Worm (Caenorhabditis elegans) whole organism, L3 larva: ENCODE data around the gene ins-2.

Experiments used
- R02D3.7 ChIP-seq: fragments of 150-350 bp; optimal IDR thresholded peaks from 2 replicates; lab custom pipeline; 2014; ENCODE audit warnings: missing biosample characterization, missing genetic modification characterization
- ZK546.5 ChIP-seq: sonication (generic microtip); optimal IDR thresholded peaks from 2 replicates; lab custom pipeline; 2017; ENCODE audit warnings: missing biosample characterization, missing genetic modification characterization
- aly-2 ChIP-seq: fragments of 150-350 bp; optimal IDR thresholded peaks from 2 replicates; lab custom pipeline; 2014; ENCODE audit warnings: missing biosample characterization, missing genetic modification characterization
- ama-1 ChIP-seq: fragments of 150-350 bp; optimal IDR thresholded peaks from 2 replicates; lab custom pipeline; 2018
- ceh-16 ChIP-seq: sonication (generic microtip); optimal IDR thresholded peaks from 2 replicates; lab custom pipeline; 2017; ENCODE audit warnings: missing biosample characterization, missing genetic modification characterization
- ceh-28 ChIP-seq: fragments of 150-350 bp; optimal IDR thresholded peaks from 2 replicates; lab custom pipeline; 2014; ENCODE audit warnings: missing biosample characterization, missing genetic modification reagents, missing genetic modification characterization
- ceh-82 ChIP-seq: fragments of 150-350 bp; optimal IDR thresholded peaks from 2 replicates; lab custom pipeline; 2014; ENCODE audit warnings: missing biosample characterization, missing genetic modification characterization
- daf-12 ChIP-seq: fragments of 150-350 bp; optimal IDR thresholded peaks from 2 replicates; lab custom pipeline; 2014; ENCODE audit warnings: missing biosample characterization, missing genetic modification reagents, missing genetic modification characterization
- egl-5 ChIP-seq: fragments of 150-350 bp; optimal IDR thresholded peaks from 2 replicates; lab custom pipeline; 2017; ENCODE audit warnings: missing biosample characterization, missing genetic modification reagents, missing genetic modification characterization, inconsistent platforms
- elt-1 ChIP-seq: fragments of 150-350 bp; optimal IDR thresholded peaks from 2 replicates; lab custom pipeline; 2014; ENCODE audit warnings: missing biosample characterization, missing genetic modification characterization
- elt-2 ChIP-seq: sonication (generic microtip); optimal IDR thresholded peaks from 2 replicates; lab custom pipeline; 2016; ENCODE audit warnings: missing genetic modification reagents, mild to moderate bottlenecking, missing genetic modification characterization, missing compliant biosample characterization
- elt-3 ChIP-seq, 3 experiments: fragments of 150-350 bp in 1 of 3; sonication (generic microtip) in 2 of 3; optimal IDR thresholded peaks; 2 replicates in 2 of 3; 4 replicates in 1 of 3; lab custom pipeline; 2014 to 2017; ENCODE audit warnings: missing biosample characterization in 3 of 3, missing genetic modification characterization in 3 of 3
- eor-1 ChIP-seq, 2 experiments: fragments of 150-350 bp; optimal IDR thresholded peaks; 2 replicates each; lab custom pipeline; 2014 to 2018; ENCODE audit warnings: missing biosample characterization in 2 of 2, missing genetic modification characterization in 2 of 2
- fkh-10 ChIP-seq: sonication (generic microtip); optimal IDR thresholded peaks from 2 replicates; lab custom pipeline; 2017; ENCODE audit warnings: missing biosample characterization, missing genetic modification reagents, missing genetic modification characterization
- fkh-2 ChIP-seq: fragments of 150-350 bp; optimal IDR thresholded peaks from 2 replicates; lab custom pipeline; 2014; ENCODE audit warnings: missing biosample characterization, missing genetic modification reagents, missing genetic modification characterization
- fos-1 ChIP-seq: fragments of 150-350 bp; optimal IDR thresholded peaks from 2 replicates; lab custom pipeline; 2014; ENCODE audit warnings: missing biosample characterization, missing genetic modification characterization
- hmg-11 ChIP-seq: sonication (generic microtip); optimal IDR thresholded peaks from 2 replicates; lab custom pipeline; 2016; ENCODE audit warnings: missing genetic modification characterization, missing compliant biosample characterization
- jun-1 ChIP-seq: fragments of 150-350 bp; optimal IDR thresholded peaks from 2 replicates; lab custom pipeline; 2014; ENCODE audit warnings: missing biosample characterization, missing genetic modification reagents, missing genetic modification characterization
- lin-15B ChIP-seq: fragments of 150-350 bp; optimal IDR thresholded peaks from 2 replicates; lab custom pipeline; 2014; ENCODE audit warnings: missing biosample characterization, missing genetic modification characterization
- lin-39 ChIP-seq: fragments of 150-350 bp; optimal IDR thresholded peaks from 2 replicates; lab custom pipeline; 2018; ENCODE audit warnings: missing biosample characterization, missing genetic modification reagents, missing genetic modification characterization
- lsy-12 ChIP-seq: sonication (generic microtip); optimal IDR thresholded peaks from 2 replicates; lab custom pipeline; 2016; ENCODE audit warnings: mild to moderate bottlenecking, missing genetic modification characterization, missing compliant biosample characterization
- mdl-1 ChIP-seq: fragments of 150-350 bp; optimal IDR thresholded peaks from 2 replicates; lab custom pipeline; 2014; ENCODE audit warnings: missing biosample characterization, missing genetic modification characterization
- mml-1 ChIP-seq: fragments of 150-350 bp; sonication (generic microtip); optimal IDR thresholded peaks from 3 replicates; lab custom pipeline; 2014; ENCODE audit warnings: missing biosample characterization, missing genetic modification characterization
- nfya-1 ChIP-seq: sonication (generic microtip); optimal IDR thresholded peaks from 2 replicates; lab custom pipeline; 2017; ENCODE audit warnings: missing genetic modification characterization, mild to moderate bottlenecking, missing compliant biosample characterization, antibody characterized with exemption, moderate library complexity; ENCODE audit not compliant: insufficient read depth
- nhr-11 ChIP-seq: fragments of 150-350 bp; optimal IDR thresholded peaks from 2 replicates; lab custom pipeline; 2014; ENCODE audit warnings: missing biosample characterization, missing genetic modification characterization
- nhr-12 ChIP-seq: fragments of 150-350 bp; optimal IDR thresholded peaks from 2 replicates; lab custom pipeline; 2014; ENCODE audit warnings: missing biosample characterization, missing genetic modification characterization
- nhr-23 ChIP-seq: fragments of 150-350 bp; optimal IDR thresholded peaks from 2 replicates; lab custom pipeline; 2014; ENCODE audit warnings: missing biosample characterization, missing genetic modification reagents, missing genetic modification characterization
- nhr-237 ChIP-seq: fragments of 150-350 bp; optimal IDR thresholded peaks from 2 replicates; lab custom pipeline; 2014; ENCODE audit warnings: missing biosample characterization, missing genetic modification characterization
- nhr-25 ChIP-seq: sonication (generic microtip); optimal IDR thresholded peaks from 2 replicates; lab custom pipeline; 2017; ENCODE audit warnings: missing biosample characterization, missing genetic modification characterization
- nhr-28 ChIP-seq: fragments of 150-350 bp; optimal IDR thresholded peaks from 2 replicates; lab custom pipeline; 2014; ENCODE audit warnings: missing biosample characterization, missing genetic modification characterization
- nhr-43 ChIP-seq: sonication (generic microtip); optimal IDR thresholded peaks from 2 replicates; lab custom pipeline; 2016; ENCODE audit warnings: mild to moderate bottlenecking, missing genetic modification characterization, missing compliant biosample characterization; ENCODE audit not compliant: poor library complexity, severe bottlenecking
- nhr-67 ChIP-seq: fragments of 150-350 bp; optimal IDR thresholded peaks from 2 replicates; lab custom pipeline; 2014; ENCODE audit warnings: missing biosample characterization, missing genetic modification characterization
- nhr-76 ChIP-seq: fragments of 150-350 bp; sonication (generic microtip); optimal IDR thresholded peaks from 5 replicates; lab custom pipeline; 2014; ENCODE audit warnings: missing biosample characterization, missing genetic modification characterization
- nhr-77 ChIP-seq: fragments of 150-350 bp; optimal IDR thresholded peaks from 2 replicates; lab custom pipeline; 2014; ENCODE audit warnings: missing biosample characterization, missing genetic modification characterization
- pha-4 ChIP-seq: fragments of 150-350 bp; optimal IDR thresholded peaks from 2 replicates; lab custom pipeline; 2014; ENCODE audit warnings: missing biosample characterization, missing genetic modification reagents, missing genetic modification characterization
- pqm-1 ChIP-seq: fragments of 150-350 bp; optimal IDR thresholded peaks from 2 replicates; lab custom pipeline; 2017; ENCODE audit warnings: missing biosample characterization, missing genetic modification characterization, inconsistent platforms
- sea-2 ChIP-seq: fragments of 150-350 bp; sonication (generic microtip); optimal IDR thresholded peaks from 4 replicates; lab custom pipeline; 2014; ENCODE audit warnings: missing biosample characterization, missing genetic modification reagents, missing genetic modification characterization
- skn-1 ChIP-seq: fragments of 150-350 bp; optimal IDR thresholded peaks from 2 replicates; lab custom pipeline; 2014; ENCODE audit warnings: missing biosample characterization, missing genetic modification characterization
- tbx-2 ChIP-seq: sonication (generic microtip); optimal IDR thresholded peaks from 2 replicates; lab custom pipeline; 2016; ENCODE audit warnings: mild to moderate bottlenecking, missing genetic modification characterization, missing compliant biosample characterization
- unc-39 ChIP-seq: sonication (generic microtip); optimal IDR thresholded peaks from 4 replicates; lab custom pipeline; 2017; ENCODE audit warnings: missing biosample characterization, missing genetic modification characterization
- unc-62 ChIP-seq: fragments of 150-350 bp; sonication (generic microtip); optimal IDR thresholded peaks from 4 replicates; lab custom pipeline; 2014; ENCODE audit warnings: missing biosample characterization, missing genetic modification reagents, missing genetic modification characterization
- zag-1 ChIP-seq: fragments of 150-350 bp; optimal IDR thresholded peaks from 2 replicates; lab custom pipeline; 2014; ENCODE audit warnings: missing biosample characterization, missing genetic modification characterization
- ztf-11 ChIP-seq: fragments of 150-350 bp; optimal IDR thresholded peaks from 2 replicates; lab custom pipeline; 2014; ENCODE audit warnings: missing biosample characterization, missing genetic modification characterization
- ztf-4 ChIP-seq: fragments of 150-350 bp; optimal IDR thresholded peaks from 2 replicates; lab custom pipeline; 2014; ENCODE audit warnings: missing biosample characterization, missing genetic modification characterization

The ins-2 gene

DNA sequence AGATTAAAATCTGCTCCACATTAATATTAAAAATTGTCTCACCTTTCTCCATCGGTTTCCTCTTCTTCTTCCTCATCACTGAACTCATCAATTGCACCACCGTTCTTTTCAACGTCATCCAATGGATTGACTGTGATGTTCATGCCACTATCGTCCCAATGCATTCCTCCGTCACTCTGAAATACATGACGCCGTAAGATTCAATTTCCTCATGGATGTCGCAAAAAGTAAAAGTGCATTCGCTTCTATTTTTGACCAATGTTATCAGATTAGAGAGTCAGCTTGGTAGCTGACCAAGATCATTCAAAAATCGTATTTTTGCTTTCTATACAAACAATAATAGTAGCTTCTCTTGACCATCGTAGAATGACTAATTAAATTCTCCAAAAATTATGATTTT is 41.9 kb upstream of the ins-2 start:
- TF ChIP-seq fkh-10 (GFP tag; lab: Kevin White, UChicago) (peak; percentile 59), tbx-2 (no peak), R02D3.7 (tag; lab: Kevin White, UChicago) (no peak)

DNA sequence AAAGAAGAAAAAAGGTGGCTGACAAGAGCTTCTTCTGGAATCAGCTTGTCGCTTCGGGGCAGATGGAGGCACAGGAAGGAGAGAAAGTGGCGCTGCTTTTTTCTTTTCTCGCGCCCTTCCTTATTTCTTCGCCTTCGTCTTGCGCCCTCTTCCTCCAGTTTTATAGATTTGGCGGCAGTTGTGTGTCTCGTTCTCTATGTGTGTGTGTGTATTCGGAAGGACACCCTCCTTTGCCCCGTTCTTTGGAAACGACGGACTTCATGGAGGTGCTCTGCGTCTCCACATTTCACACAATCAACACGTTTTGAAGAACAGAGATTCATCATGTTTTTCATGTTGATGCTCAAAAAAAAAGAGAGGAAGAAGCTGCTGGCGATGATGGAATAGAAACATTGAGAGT is 39.6 kb upstream of the ins-2 start:
- TF ChIP-seq ztf-4 = no peak
- TF ChIP-seq eor-1 (tag; optimal IDR thresholded peaks at IDR 0.05; lab: Kevin White, UChicago) = no peak
- TF ChIP-seq nhr-67 (tag; lab: Kevin White, UChicago) = no peak
- TF ChIP-seq hmg-11 (tag; lab: Kevin White, UChicago) = peak; percentile 40
- TF ChIP-seq nfya-1 (tag; lab: Kevin White, UChicago) = peak; percentile 42
- TF ChIP-seq elt-2 = no peak
- no peak for TF ChIP-seq pqm-1
- peak; percentile 35 for TF ChIP-seq egl-5 (tag; lab: Kevin White, UChicago)
- no peak for TF ChIP-seq nhr-77 (tag; lab: Kevin White, UChicago)
- no peak for TF ChIP-seq lin-15B
- TF ChIP-seq unc-39 (tag; lab: Kevin White, UChicago) = no peak
- TF ChIP-seq fkh-10 (GFP tag; lab: Kevin White, UChicago) = peak; percentile 72
- no peak for TF ChIP-seq ztf-11 (tag; lab: Kevin White, UChicago)
- no peak for TF ChIP-seq nhr-237 (tag; lab: Kevin White, UChicago)
- TF ChIP-seq mdl-1 (tag; lab: Kevin White, UChicago) = no peak
- TF ChIP-seq daf-12 = no peak
- TF ChIP-seq skn-1 (tag; lab: Kevin White, UChicago) = no peak
- peak; percentile 54 for TF ChIP-seq lin-39
- no peak for TF ChIP-seq nhr-43 (tag; lab: Kevin White, UChicago)
- TF ChIP-seq fkh-2 (tag; lab: Kevin White, UChicago) = no peak
- TF ChIP-seq nhr-12 (tag; lab: Kevin White, UChicago) = no peak
- no peak for TF ChIP-seq ceh-28
- TF ChIP-seq ama-1 = no peak
- no peak for TF ChIP-seq ceh-82 (tag; lab: Kevin White, UChicago)
- TF ChIP-seq nhr-28 (tag; lab: Kevin White, UChicago) = no peak
- TF ChIP-seq nhr-11 (tag; lab: Kevin White, UChicago) = peak; percentile 25
- TF ChIP-seq ceh-16 (tag; lab: Kevin White, UChicago) = no peak
- TF ChIP-seq elt-1 = no peak
- TF ChIP-seq nhr-25 (tag; lab: Kevin White, UChicago) = no peak
- no peak for TF ChIP-seq ZK546.5
- TF ChIP-seq fos-1 (tag; lab: Kevin White, UChicago) = no peak
- TF ChIP-seq aly-2 (tag; lab: Kevin White, UChicago) = no peak
- no peak for TF ChIP-seq zag-1
- no peak for TF ChIP-seq mml-1 (tag; lab: Kevin White, UChicago)
- TF ChIP-seq elt-3 (tag; optimal IDR thresholded peaks at IDR 0.05; lab: Kevin White, UChicago) = no peak
- no peak for TF ChIP-seq sea-2 (GFP tag; lab: Kevin White, UChicago)
- no peak for TF ChIP-seq R02D3.7 (tag; lab: Kevin White, UChicago)
- no peak for TF ChIP-seq nhr-76 (tag; lab: Kevin White, UChicago)
- no peak for TF ChIP-seq lsy-12 (tag; lab: Kevin White, UChicago)

DNA sequence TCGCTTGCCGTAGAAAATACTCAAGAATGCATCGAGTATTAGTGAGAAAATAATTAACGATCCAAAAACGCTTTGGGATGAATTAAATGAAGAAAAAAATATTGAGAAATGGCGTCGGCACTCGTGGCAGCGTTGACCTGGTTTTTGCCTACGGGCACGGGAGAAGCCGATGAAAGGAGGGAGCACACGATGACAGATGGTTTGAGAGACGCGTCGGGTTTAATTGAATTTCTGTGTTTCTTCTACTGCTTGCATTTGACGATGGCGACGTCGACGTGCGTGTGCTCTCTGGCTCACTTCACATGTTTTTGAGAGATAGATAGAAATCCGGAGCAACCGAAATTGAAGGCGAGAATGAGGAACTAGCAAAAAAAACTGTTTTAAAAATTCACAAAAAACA is 37.7 kb upstream of the ins-2 start:
- TF ChIP-seq fkh-10 (GFP tag; lab: Kevin White, UChicago) (peak; percentile 5), egl-5 (tag; lab: Kevin White, UChicago) (no peak), ceh-28 (no peak)
- TF ChIP-seq, all 47 proteins: peak for 1

DNA sequence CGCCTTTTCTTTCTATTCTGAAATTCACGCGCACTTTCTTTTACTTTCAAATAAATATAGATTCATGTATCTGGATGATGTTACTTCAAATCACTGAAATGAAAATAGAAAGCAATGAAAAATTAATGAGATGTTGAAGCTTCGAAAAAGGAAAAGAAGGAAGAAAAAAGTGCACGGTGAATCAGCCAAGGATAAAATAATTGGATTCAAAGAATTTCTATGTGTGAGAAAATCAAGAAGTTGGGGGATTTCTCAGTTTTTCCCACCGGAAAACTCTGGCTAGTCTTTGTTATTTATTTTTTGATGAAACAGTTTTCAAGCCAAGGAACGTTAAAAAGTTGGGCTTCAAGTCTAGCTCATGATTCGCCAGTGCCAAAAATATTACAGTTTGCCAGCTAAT is 36.6 kb upstream of the ins-2 start:
- TF ChIP-seq nhr-23 = no peak
- no peak for TF ChIP-seq nhr-76 (tag; lab: Kevin White, UChicago)
- no peak for TF ChIP-seq unc-62 (GFP tag; lab: Kevin White, UChicago)
- TF ChIP-seq jun-1 (tag; lab: Kevin White, UChicago) = no peak
- no peak for TF ChIP-seq pha-4 (tag; lab: Kevin White, UChicago)
- no peak for TF ChIP-seq nhr-25 (tag; lab: Kevin White, UChicago)
- TF ChIP-seq aly-2 (tag; lab: Kevin White, UChicago) = no peak
- no peak for TF ChIP-seq ztf-4
- TF ChIP-seq unc-39 (tag; lab: Kevin White, UChicago) = no peak
